Fruit fly (Drosophila melanogaster): Measurements from ENCODE around the gene CG10958.
A peak's percentile ranks its signal among the peaks of the same experiment; 100 is the strongest.

Gene CG10958

DNA sequence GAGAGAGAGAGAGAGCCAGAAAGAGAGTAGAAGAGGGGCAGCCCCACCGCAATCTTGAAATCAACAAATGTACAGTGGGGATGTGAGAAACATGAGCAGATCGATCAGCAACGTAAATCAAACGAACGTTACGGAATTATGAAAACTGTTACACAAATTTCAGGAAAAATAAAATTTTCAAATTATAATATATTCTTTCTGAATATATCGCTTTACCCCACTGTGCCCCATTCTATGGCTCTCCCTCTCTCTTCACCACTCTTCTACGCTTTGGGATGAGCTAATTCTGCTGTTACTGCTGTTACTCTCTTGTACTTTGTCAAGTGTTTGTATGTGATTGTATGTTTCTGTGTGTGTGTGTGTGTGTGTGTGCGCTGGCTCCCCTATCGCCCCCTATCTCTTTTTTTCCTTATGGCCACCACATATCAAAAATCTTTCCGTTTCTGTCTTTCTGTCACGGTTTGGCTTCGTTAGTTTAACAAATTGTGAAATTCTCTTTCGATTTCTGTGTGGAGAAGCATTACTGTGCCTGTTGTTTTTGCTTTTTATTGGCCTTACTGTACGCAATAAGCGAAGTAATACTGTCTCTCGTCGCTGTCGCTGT, 41.0 kb upstream of the CG10958 start (continued):
- no peak for TF ChIP-seq HLHmδ (GFP tag; optimal IDR thresholded peaks at IDR 0.05)
- TF ChIP-seq CG16815 (GFP tag; optimal IDR thresholded peaks at IDR 0.05), result peak; percentile 91
- TF ChIP-seq CG6765 (GFP tag; optimal IDR thresholded peaks at IDR 0.05), result peak; percentile 95
- TF ChIP-seq chif (GFP tag; optimal IDR thresholded peaks at IDR 0.05), result peak; percentile 88 to 90
- peak; percentile 92 for TF ChIP-seq Bteb2 (GFP tag; optimal IDR thresholded peaks at IDR 0.05)
- peak; percentile 97 for TF ChIP-seq sens-2 (GFP tag; IDR thresholded peaks at IDR 0.05)
- TF ChIP-seq Poxn (GFP tag; IDR thresholded peaks at IDR 0.05), result peak; percentile 93
- peak; percentile 96 for TF ChIP-seq HmgZ (tag; optimal IDR thresholded peaks at IDR 0.05)
- TF ChIP-seq phol (tag; optimal IDR thresholded peaks at IDR 0.05), result peak; percentile 94
- peak; percentile 99 for TF ChIP-seq CG18599 (GFP tag; optimal IDR thresholded peaks at IDR 0.05)
- TF ChIP-seq Doc3 (GFP tag; IDR thresholded peaks at IDR 0.05; ENCODE audit: partially characterized antibody), result peak; percentile 53; the same call in 2 of the 3 replicates
- TF ChIP-seq Opbp (GFP tag; IDR thresholded peaks at IDR 0.05; ENCODE audit: partially characterized antibody), result 0 out of 3 replicates have a peak, but pooled peaks have one; percentile 49
- TF ChIP-seq CG12219 (GFP tag; optimal IDR thresholded peaks at IDR 0.05), result peak; percentile 96
- TF ChIP-seq zf30C (GFP tag; optimal IDR thresholded peaks at IDR 0.05), result no peak
- peak in 1 of 2 experiments; percentile 71 for TF ChIP-seq crp (GFP tag; optimal IDR thresholded peaks at IDR 0.05)
- peak; percentile 97 for TF ChIP-seq Oaz (GFP tag; IDR thresholded peaks at IDR 0.05)
- 0 out of 2 replicates have a peak, but pooled peaks have one; percentile 59 for TF ChIP-seq sna (GFP tag; IDR thresholded peaks at IDR 0.05; ENCODE audit: partially characterized antibody)
- TF ChIP-seq gce (GFP tag; IDR thresholded peaks at IDR 0.05), result peak; percentile 98
- peak; percentile 84 for TF ChIP-seq CG4617 (GFP tag; optimal IDR thresholded peaks at IDR 0.05; ENCODE audit: borderline replicate concordance)
- TF ChIP-seq lmd (GFP tag; IDR thresholded peaks at IDR 0.05), result peak; percentile 98
- peak; percentile 96 for TF ChIP-seq peb (GFP tag; IDR thresholded peaks at IDR 0.05)
- TF ChIP-seq eyg (GFP tag; optimal IDR thresholded peaks at IDR 0.05), result peak; percentile 57
- TF ChIP-seq nom (GFP tag; optimal IDR thresholded peaks at IDR 0.05), result peak; percentile 81
- peak; percentile 97 for TF ChIP-seq HHEX (GFP tag; optimal IDR thresholded peaks at IDR 0.05)
- TF ChIP-seq CG4360 (GFP tag; IDR thresholded peaks at IDR 0.05), result peak; percentile 73
- TF ChIP-seq prd (optimal IDR thresholded peaks at IDR 0.05), result no peak
- TF ChIP-seq prd (GFP tag; IDR thresholded peaks at IDR 0.05), result peak; percentile 98
- TF ChIP-seq CG7745 (tag; optimal IDR thresholded peaks at IDR 0.05), result peak; percentile 7
- TF ChIP-seq mam (GFP tag; optimal IDR thresholded peaks at IDR 0.05), result peak; percentile 91
- TF ChIP-seq CG9609 (GFP tag; optimal IDR thresholded peaks at IDR 0.05), result peak; percentile 87
- TF ChIP-seq tap (tag; optimal IDR thresholded peaks at IDR 0.05), result peak; percentile 96
- TF ChIP-seq org-1 (GFP tag; optimal IDR thresholded peaks at IDR 0.05), result peak; percentile 94
- TF ChIP-seq CG16813 (GFP tag; IDR thresholded peaks at IDR 0.05; ENCODE audit: partially characterized antibody), result no peak
- TF ChIP-seq insv (GFP tag; optimal IDR thresholded peaks at IDR 0.05), result peak in 1 of 2 experiments; percentile 15
- TF ChIP-seq dati (GFP tag; IDR thresholded peaks at IDR 0.05), result peak; percentile 97
- peak; percentile 98 for TF ChIP-seq Meics (GFP tag; optimal IDR thresholded peaks at IDR 0.05)
- peak; percentile 87 for TF ChIP-seq CG3065 (GFP tag; optimal IDR thresholded peaks at IDR 0.05)
- TF ChIP-seq YL-1 (GFP tag; optimal IDR thresholded peaks at IDR 0.05), result peak; percentile 76
- TF ChIP-seq CG1792 (GFP tag; optimal IDR thresholded peaks at IDR 0.05), result peak; percentile 83
- peak; percentile 80 for TF ChIP-seq CG7928 (GFP tag; optimal IDR thresholded peaks at IDR 0.05)
- TF ChIP-seq CG6689 (GFP tag; IDR thresholded peaks at IDR 0.05), result peak; percentile 98
- TF ChIP-seq hbn (GFP tag; IDR thresholded peaks at IDR 0.05; ENCODE audit: partially characterized antibody), result no peak
- TF ChIP-seq repo (GFP tag; optimal IDR thresholded peaks at IDR 0.05), result peak; percentile 72
- TF ChIP-seq croc (GFP tag; conservative IDR thresholded peaks at IDR 0.05), result peak; percentile 95
- no peak; the same call in 1 of the 2 replicates for TF ChIP-seq nerfin-2 (GFP tag; IDR thresholded peaks at IDR 0.05; ENCODE audit: partially characterized antibody)
- peak; percentile 93 for TF ChIP-seq Hr3 (GFP tag; optimal IDR thresholded peaks at IDR 0.05)
- TF ChIP-seq stwl (tag; optimal IDR thresholded peaks at IDR 0.05), result peak; percentile 25
- peak; percentile 95 for TF ChIP-seq klu (GFP tag; IDR thresholded peaks at IDR 0.05)
- TF ChIP-seq Nf-YA (GFP tag; IDR thresholded peaks at IDR 0.05), result peak; percentile 97

All from whole organism, embryonic.